Worm (Caenorhabditis elegans): ENCODE data around the gene ZK686.1.
A peak's percentile ranks its signal among the peaks of the same experiment; 100 is the strongest.

ZK686.1 gene

ce11 chrIII:7780566-7781238, 7.8 kb downstream of the ZK686.1 start:
- TF ChIP-seq Y55F3AM.14 (GFP tag; optimal IDR thresholded peaks at IDR 0.05) = no peak
- peak; percentile 19 for TF ChIP-seq F13H6.1 (tag; optimal IDR thresholded peaks at IDR 0.05)
- TF ChIP-seq unc-55 (GFP tag; optimal IDR thresholded peaks at IDR 0.05) = peak; percentile 63
- peak; percentile 38 for TF ChIP-seq nhr-129 (tag; optimal IDR thresholded peaks at IDR 0.05)
- peak; percentile 96 for TF ChIP-seq mab-5 (tag; optimal IDR thresholded peaks at IDR 0.05)
- peak in 1 of 2 experiments; percentile 29 for TF ChIP-seq lsy-2 (tag; optimal IDR thresholded peaks at IDR 0.05)

DNA sequence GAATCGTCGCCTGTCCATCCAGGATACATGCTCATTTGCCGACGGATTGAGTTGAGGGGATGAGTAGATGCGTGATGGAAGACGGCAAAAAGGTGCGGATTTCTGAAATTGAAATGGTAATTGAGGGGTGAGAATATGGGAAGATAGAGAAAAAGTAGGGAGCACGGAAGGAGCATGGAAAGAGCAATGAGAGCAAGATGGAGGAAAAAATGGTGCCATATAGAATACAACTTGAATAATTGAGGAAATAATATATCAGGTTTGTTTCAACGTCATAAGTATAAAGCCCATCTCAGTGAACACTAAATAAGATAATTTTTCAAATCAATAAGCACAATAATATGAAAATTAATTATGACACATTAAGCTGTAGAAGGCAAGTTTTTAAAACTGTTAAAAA, 10.4 kb downstream of the ZK686.1 start, which contains the start of gene mab-5:
TSS of gene mab-5 (minus strand) at position 101 of the 400 bp plus-strand sequence.
- no peak for TF ChIP-seq sma-3 (GFP tag; optimal IDR thresholded peaks at IDR 0.05)
- TF ChIP-seq R02D3.7 (tag; optimal IDR thresholded peaks at IDR 0.05) = no peak
- TF ChIP-seq fos-1 (tag; optimal IDR thresholded peaks at IDR 0.05) = no peak
- TF ChIP-seq Y55F3AM.14 (GFP tag; optimal IDR thresholded peaks at IDR 0.05) = no peak
- TF ChIP-seq nhr-237 (tag; optimal IDR thresholded peaks at IDR 0.05) = no peak
- TF ChIP-seq mbf-1 (tag; optimal IDR thresholded peaks at IDR 0.05) = no peak
- no peak for TF ChIP-seq gmeb-1 (tag; optimal IDR thresholded peaks at IDR 0.05)
- no peak for TF ChIP-seq alr-1 (tag; optimal IDR thresholded peaks at IDR 0.05)
- TF ChIP-seq snpc-4 (tag; optimal IDR thresholded peaks at IDR 0.05) = no peak
- TF ChIP-seq lin-11 (tag; optimal IDR thresholded peaks at IDR 0.05) = no peak
- no peak for TF ChIP-seq elt-1 (tag; optimal IDR thresholded peaks at IDR 0.05)
- no peak for TF ChIP-seq sem-4 (tag; optimal IDR thresholded peaks at IDR 0.05)
- TF ChIP-seq ceh-82 (tag; optimal IDR thresholded peaks at IDR 0.05) = no peak
- TF ChIP-seq skn-1 (tag; optimal IDR thresholded peaks at IDR 0.05) = no peak
- no peak for TF ChIP-seq nhr-11 (tag; optimal IDR thresholded peaks at IDR 0.05)
- no peak for TF ChIP-seq unc-39 (tag; optimal IDR thresholded peaks at IDR 0.05)

DNA sequence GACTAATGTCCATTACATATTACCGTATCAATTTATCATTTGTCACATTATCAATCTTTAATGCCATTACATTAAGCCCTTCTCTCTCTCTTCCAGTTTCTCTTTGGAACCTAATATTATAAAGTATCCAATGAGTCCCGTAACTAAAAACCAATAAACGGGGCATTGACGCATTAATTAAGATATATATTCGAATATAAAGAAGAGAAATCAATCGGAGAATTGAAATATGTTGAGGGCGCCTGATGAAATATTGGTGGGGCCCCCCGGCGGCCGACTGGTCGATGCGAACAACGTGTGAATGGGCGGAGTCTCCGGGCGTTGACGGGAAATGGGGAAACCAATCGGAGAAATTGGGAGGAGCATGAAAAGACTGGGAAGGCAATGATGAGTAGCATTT, 11.3 kb downstream of the ZK686.1 start:
- TF ChIP-seq sem-4 (tag; optimal IDR thresholded peaks at IDR 0.05) (peak; percentile 54), elt-1 (tag; optimal IDR thresholded peaks at IDR 0.05) (no peak), alr-1 (tag; optimal IDR thresholded peaks at IDR 0.05) (no peak), mab-5 (tag; optimal IDR thresholded peaks at IDR 0.05) (peak; percentile 98), lsy-2 (tag; optimal IDR thresholded peaks at IDR 0.05) (peak in 1 of 2 experiments; percentile 68), nhr-25 (tag; optimal IDR thresholded peaks at IDR 0.05) (peak; percentile 9), F13H6.1 (tag; optimal IDR thresholded peaks at IDR 0.05) (peak; percentile 9), nhr-12 (tag; optimal IDR thresholded peaks at IDR 0.05) (no peak), C34F6.9 (tag; optimal IDR thresholded peaks at IDR 0.05) (peak; percentile 6), lin-11 (tag; optimal IDR thresholded peaks at IDR 0.05) (no peak), nhr-77 (tag; optimal IDR thresholded peaks at IDR 0.05) (no peak), unc-55 (GFP tag; optimal IDR thresholded peaks at IDR 0.05) (no peak), unc-39 (tag; optimal IDR thresholded peaks at IDR 0.05) (no peak)

DNA sequence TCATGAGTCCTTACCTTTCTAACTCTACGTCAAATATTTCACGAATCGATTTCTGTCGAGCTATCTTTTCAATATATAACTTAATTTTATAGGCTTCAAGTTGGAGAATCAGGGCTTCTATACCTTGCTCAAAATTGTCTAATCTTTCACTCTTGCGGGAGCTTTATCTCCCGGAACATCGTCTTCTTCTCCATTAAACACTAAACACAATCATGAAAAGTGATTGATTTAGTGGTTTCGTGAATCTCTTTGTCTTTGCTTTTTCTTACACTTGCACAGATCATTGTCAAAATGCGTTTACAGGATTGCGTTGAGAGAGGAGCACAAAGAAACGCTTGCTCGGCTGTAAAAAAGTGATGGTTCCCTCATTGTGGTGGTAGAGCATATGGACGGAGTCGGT, 15.5 kb downstream of the ZK686.1 start:
- no peak for TF ChIP-seq ama-1 (optimal IDR thresholded peaks at IDR 0.05)
- TF ChIP-seq nhr-21 (tag; optimal IDR thresholded peaks at IDR 0.05) = no peak
- TF ChIP-seq nhr-23 (tag; optimal IDR thresholded peaks at IDR 0.05) = no peak
- TF ChIP-seq mab-5 (tag; optimal IDR thresholded peaks at IDR 0.05) = peak; percentile 64

ce11 chrIII:7790522-7790921, 17.6 kb downstream of the ZK686.1 start:
- TF ChIP-seq lsy-2 (tag; optimal IDR thresholded peaks at IDR 0.05) (peak in 1 of 2 experiments; percentile 82), unc-39 (tag; optimal IDR thresholded peaks at IDR 0.05) (no peak), blmp-1 (tag; optimal IDR thresholded peaks at IDR 0.05; ENCODE audit: insufficient read depth) (no peak), nhr-23 (tag; optimal IDR thresholded peaks at IDR 0.05) (no peak), nhr-11 (tag; optimal IDR thresholded peaks at IDR 0.05) (no peak), fos-1 (tag; optimal IDR thresholded peaks at IDR 0.05) (no peak), mab-5 (tag; optimal IDR thresholded peaks at IDR 0.05) (peak; percentile 74), R02D3.7 (tag; optimal IDR thresholded peaks at IDR 0.05) (no peak), unc-55 (GFP tag; optimal IDR thresholded peaks at IDR 0.05) (peak; percentile 42), F13H6.1 (tag; optimal IDR thresholded peaks at IDR 0.05) (peak; percentile 22), nhr-129 (tag; optimal IDR thresholded peaks at IDR 0.05) (peak; percentile 6), elt-3 (tag; optimal IDR thresholded peaks at IDR 0.05) (no peak), sma-9 (GFP tag; optimal IDR thresholded peaks at IDR 0.05) (no peak), sma-9 (tag; optimal IDR thresholded peaks at IDR 0.05) (no peak), ZK546.5 (tag; optimal IDR thresholded peaks at IDR 0.05) (no peak)

Data from whole organism, L2 larva.